Worm (Caenorhabditis elegans) whole organism, L2 larva: ENCODE measurements around the gene col-113.

ENCODE experiments used
- C34F6.9 ChIP-seq: fragments of 150-350 bp; optimal IDR thresholded peaks from 2 replicates; lab custom pipeline; 2014; ENCODE audit warnings: missing biosample characterization, missing genetic modification characterization
- Y55F3AM.14 ChIP-seq: fragments of 200-800 bp; sonication (Bioruptor generic); optimal IDR thresholded peaks from 2 replicates; lab custom pipeline; 2018; ENCODE audit warnings: mild to moderate bottlenecking, missing genetic modification characterization, missing compliant biosample characterization
- ZK546.5 ChIP-seq: sonication (generic microtip); optimal IDR thresholded peaks from 2 replicates; lab custom pipeline; 2017; ENCODE audit warnings: missing biosample characterization, missing genetic modification characterization
- alr-1 ChIP-seq: fragments of 150-350 bp; optimal IDR thresholded peaks from 2 replicates; lab custom pipeline; 2014; ENCODE audit warnings: missing biosample characterization, missing genetic modification characterization
- blmp-1 ChIP-seq: sonication (generic microtip); optimal IDR thresholded peaks from 2 replicates; lab custom pipeline; 2017; ENCODE audit warnings: missing genetic modification characterization, mild to moderate bottlenecking, missing compliant biosample characterization, antibody characterized with exemption, moderate library complexity; ENCODE audit not compliant: insufficient read depth
- ceh-16 ChIP-seq: fragments of 150-350 bp; optimal IDR thresholded peaks from 2 replicates; lab custom pipeline; 2014; ENCODE audit warnings: missing biosample characterization, missing genetic modification characterization
- crh-2 ChIP-seq: sonication (generic microtip); optimal IDR thresholded peaks from 2 replicates; lab custom pipeline; 2017; ENCODE audit warnings: missing biosample characterization, missing genetic modification characterization
- fos-1 ChIP-seq: fragments of 150-350 bp; optimal IDR thresholded peaks from 2 replicates; lab custom pipeline; 2014; ENCODE audit warnings: missing biosample characterization, missing genetic modification characterization
- gmeb-1 ChIP-seq: fragments of 150-350 bp; optimal IDR thresholded peaks from 2 replicates; lab custom pipeline; 2014; ENCODE audit warnings: missing biosample characterization, missing genetic modification characterization
- lin-11 ChIP-seq: fragments of 150-350 bp; sonication (generic microtip); optimal IDR thresholded peaks from 2 replicates; lab custom pipeline; 2014; ENCODE audit warnings: missing biosample characterization, missing genetic modification characterization, inconsistent platforms, mixed read lengths
- lin-13 ChIP-seq: fragments of 150-350 bp; optimal IDR thresholded peaks from 2 replicates; lab custom pipeline; 2014; ENCODE audit warnings: missing biosample characterization, missing genetic modification reagents, missing genetic modification characterization
- lin-39 ChIP-seq: fragments of 150-350 bp; optimal IDR thresholded peaks from 2 replicates; lab custom pipeline; 2014; ENCODE audit warnings: missing biosample characterization, missing genetic modification reagents, missing genetic modification characterization
- lsy-2 ChIP-seq, 2 experiments: fragments of 150-350 bp in 1 of 2; sonication (generic microtip) in 1 of 2; optimal IDR thresholded peaks; 2 replicates each; lab custom pipeline; 2014 to 2017; ENCODE audit warnings: missing biosample characterization in 2 of 2, missing genetic modification characterization in 2 of 2
- mab-5 ChIP-seq: fragments of 150-350 bp; optimal IDR thresholded peaks from 2 replicates; lab custom pipeline; 2014; ENCODE audit warnings: missing biosample characterization, missing genetic modification characterization
- mbf-1 ChIP-seq: sonication (generic microtip); optimal IDR thresholded peaks from 2 replicates; lab custom pipeline; 2017; ENCODE audit warnings: missing biosample characterization, missing genetic modification characterization
- mdl-1 ChIP-seq, 2 experiments: fragments of 150-350 bp in 1 of 2; sonication (generic microtip) in 1 of 2; optimal IDR thresholded peaks; 2 replicates each; lab custom pipeline; 2017; ENCODE audit warnings: missing biosample characterization in 2 of 2, missing genetic modification characterization in 2 of 2
- nhr-11 ChIP-seq: fragments of 150-350 bp; optimal IDR thresholded peaks from 2 replicates; lab custom pipeline; 2014; ENCODE audit warnings: missing biosample characterization, missing genetic modification characterization
- nhr-12 ChIP-seq: fragments of 150-350 bp; optimal IDR thresholded peaks from 2 replicates; lab custom pipeline; 2014; ENCODE audit warnings: missing biosample characterization, missing genetic modification characterization
- nhr-129 ChIP-seq: fragments of 150-350 bp; optimal IDR thresholded peaks from 2 replicates; lab custom pipeline; 2014; ENCODE audit warnings: missing biosample characterization, missing genetic modification characterization
- nhr-23 ChIP-seq: fragments of 150-350 bp; optimal IDR thresholded peaks from 2 replicates; lab custom pipeline; 2014; ENCODE audit warnings: missing biosample characterization, missing genetic modification reagents, missing genetic modification characterization
- peb-1 ChIP-seq: fragments of 150-350 bp; optimal IDR thresholded peaks from 2 replicates; lab custom pipeline; 2014; ENCODE audit warnings: missing biosample characterization, missing genetic modification characterization
- sem-4 ChIP-seq: fragments of 150-350 bp; optimal IDR thresholded peaks from 2 replicates; lab custom pipeline; 2014; ENCODE audit warnings: missing biosample characterization, missing genetic modification reagents, missing genetic modification characterization
- skn-1 ChIP-seq: sonication (generic microtip); optimal IDR thresholded peaks from 2 replicates; lab custom pipeline; 2017; ENCODE audit warnings: missing biosample characterization, missing genetic modification characterization
- snpc-4 ChIP-seq: fragments of 150-350 bp; optimal IDR thresholded peaks from 2 replicates; lab custom pipeline; 2014; ENCODE audit warnings: missing biosample characterization, missing genetic modification characterization
- unc-55 ChIP-seq: fragments of 150-350 bp; sonication (generic microtip); optimal IDR thresholded peaks from 3 replicates; lab custom pipeline; 2014; ENCODE audit warnings: missing biosample characterization, missing genetic modification reagents, missing genetic modification characterization
- zag-1 ChIP-seq: fragments of 150-350 bp; optimal IDR thresholded peaks from 2 replicates; lab custom pipeline; 2014; ENCODE audit warnings: missing biosample characterization, missing genetic modification characterization

The col-113 gene

DNA sequence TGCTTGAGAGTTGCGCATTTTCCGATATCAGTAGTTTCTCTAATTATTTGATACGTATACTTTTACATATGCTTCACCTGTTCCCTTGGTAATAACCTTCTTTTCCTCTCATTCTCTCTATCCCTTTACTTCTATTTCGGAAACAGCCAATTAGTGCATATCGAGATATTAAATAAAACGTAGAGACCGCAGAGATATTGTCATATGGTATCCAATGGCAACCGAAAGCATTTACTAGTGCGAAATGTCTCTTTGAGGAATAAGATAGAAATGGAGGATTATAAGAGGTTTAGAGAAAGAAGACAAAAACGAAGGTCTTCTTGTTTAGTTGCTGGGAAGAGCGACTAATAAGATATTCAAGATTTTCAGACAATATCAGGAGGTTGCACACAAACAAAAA is 4.0 kb upstream of the col-113 start, which contains the start of gene maph-9:
TSS of gene maph-9 (plus strand) at position 273 of the 400 bp plus-strand sequence.
- TF ChIP-seq C34F6.9 (tag; lab: Kevin White, UChicago) (peak; percentile 33), sem-4 (tag; lab: Kevin White, UChicago) (no peak)

DNA sequence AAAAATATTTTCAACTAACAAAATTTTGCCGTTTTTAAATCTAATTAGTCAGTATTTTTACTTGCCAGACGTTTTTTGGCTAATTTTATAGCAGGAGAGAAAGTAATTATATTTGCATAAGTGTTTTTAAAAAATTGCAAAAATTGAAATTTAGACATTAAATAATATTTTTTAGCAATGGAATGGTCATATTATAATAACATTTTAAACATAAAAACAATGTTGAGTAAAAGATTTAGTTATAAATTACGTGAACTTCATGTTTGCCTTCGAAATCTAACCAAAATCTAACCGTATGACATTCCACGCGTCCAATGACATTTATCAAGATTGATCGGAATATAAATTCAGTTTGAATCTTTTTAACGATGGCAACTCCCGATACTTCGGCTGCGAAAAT is 2.0 kb upstream of the col-113 start, which contains the start of gene C34D4.2:
TSS of gene C34D4.2 (plus strand) at position 301 of the 400 bp plus-strand sequence.
- no peak for TF ChIP-seq snpc-4 (tag; lab: Kevin White, UChicago)
- TF ChIP-seq alr-1 = no peak
- TF ChIP-seq nhr-11 (tag; lab: Kevin White, UChicago) = no peak
- no peak for TF ChIP-seq skn-1 (tag; lab: Kevin White, UChicago)
- TF ChIP-seq Y55F3AM.14 = no peak
- TF ChIP-seq gmeb-1 (tag; lab: Kevin White, UChicago) = no peak
- no peak for TF ChIP-seq nhr-23 (tag; lab: Kevin White, UChicago)
- TF ChIP-seq blmp-1 (tag; lab: Kevin White, UChicago) = no peak

DNA sequence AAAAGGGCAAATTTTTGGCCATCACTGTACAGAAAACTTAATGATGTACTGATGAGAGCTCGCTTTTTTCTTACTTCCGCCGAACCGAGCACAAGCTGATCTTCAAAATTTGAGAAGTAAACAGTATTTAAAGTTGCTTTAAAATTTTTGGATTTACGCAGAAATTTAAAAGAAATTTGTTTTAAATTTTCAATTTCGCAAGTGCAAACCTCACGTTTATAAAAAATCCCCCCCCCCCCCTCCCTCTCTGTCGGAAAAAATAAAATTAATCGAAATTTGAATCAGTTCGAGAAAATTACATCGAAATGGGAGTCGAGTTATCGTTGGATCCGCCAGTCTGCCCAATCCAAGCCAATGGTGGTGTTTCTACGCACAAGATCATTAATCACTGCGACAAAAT is 1.1 kb upstream of the col-113 start, which contains the start of gene C34D4.3:
TSS of gene C34D4.3 (plus strand) at position 301 of the 400 bp plus-strand sequence.
- TF ChIP-seq peb-1 (tag; lab: Kevin White, UChicago) (no peak), zag-1 (tag; lab: Kevin White, UChicago) (no peak), lin-39 (no peak), blmp-1 (tag; lab: Kevin White, UChicago) (no peak), nhr-23 (tag; lab: Kevin White, UChicago) (no peak), nhr-11 (tag; lab: Kevin White, UChicago) (no peak), nhr-12 (no peak), lin-11 (tag; lab: Kevin White, UChicago) (no peak), lin-13 (GFP tag; lab: Kevin White, UChicago) (no peak)

DNA sequence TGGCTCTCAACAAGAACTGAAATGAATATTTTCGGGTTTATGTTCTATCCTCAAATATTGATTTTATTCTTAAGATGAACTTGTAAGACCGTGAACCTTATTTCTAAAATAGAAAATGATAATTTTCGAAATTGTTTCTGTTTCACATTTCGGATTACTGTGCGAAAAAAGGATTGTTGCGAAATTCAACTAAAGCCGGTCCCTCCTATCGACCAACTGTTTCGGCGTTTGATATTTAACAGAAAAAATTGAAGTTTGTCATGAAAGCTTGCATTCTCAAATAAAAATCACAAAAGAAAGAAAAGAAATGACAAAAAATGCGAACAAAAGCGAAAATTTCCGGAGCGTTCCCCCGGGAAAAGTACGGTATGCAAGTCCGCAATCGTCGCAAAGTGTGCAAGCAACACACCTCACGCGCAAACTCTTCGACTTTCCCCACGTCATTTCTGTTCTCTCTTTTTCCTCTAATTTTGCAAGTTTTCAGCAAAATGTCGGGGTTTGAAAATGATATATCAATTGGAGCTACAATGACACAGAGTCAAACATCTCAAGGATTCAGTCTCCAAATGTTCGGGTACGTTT is 3.2 kb downstream of the col-113 start, which contains the start of gene C34D4.4:
TSS of gene C34D4.4 (plus strand) at position 342 of the 582 bp plus-strand sequence.
- no peak for TF ChIP-seq mab-5 (tag; lab: Kevin White, UChicago)
- TF ChIP-seq nhr-129 (tag; lab: Kevin White, UChicago) = peak; percentile 21
- peak; percentile 69 for TF ChIP-seq unc-55 (GFP tag; lab: Kevin White, UChicago)
- TF ChIP-seq C34F6.9 (tag; lab: Kevin White, UChicago) = peak; percentile 68
- no peak for TF ChIP-seq ZK546.5 (tag; lab: Kevin White, UChicago)
- TF ChIP-seq gmeb-1 (tag; lab: Kevin White, UChicago) = peak; percentile 28
- TF ChIP-seq crh-2 (tag; lab: Kevin White, UChicago) = peak; percentile 54
- TF ChIP-seq lin-11 (tag; lab: Kevin White, UChicago) = no peak
- peak; percentile 85 to 97 for TF ChIP-seq lsy-2 (tag; optimal IDR thresholded peaks at IDR 0.05; lab: Kevin White, UChicago)

DNA sequence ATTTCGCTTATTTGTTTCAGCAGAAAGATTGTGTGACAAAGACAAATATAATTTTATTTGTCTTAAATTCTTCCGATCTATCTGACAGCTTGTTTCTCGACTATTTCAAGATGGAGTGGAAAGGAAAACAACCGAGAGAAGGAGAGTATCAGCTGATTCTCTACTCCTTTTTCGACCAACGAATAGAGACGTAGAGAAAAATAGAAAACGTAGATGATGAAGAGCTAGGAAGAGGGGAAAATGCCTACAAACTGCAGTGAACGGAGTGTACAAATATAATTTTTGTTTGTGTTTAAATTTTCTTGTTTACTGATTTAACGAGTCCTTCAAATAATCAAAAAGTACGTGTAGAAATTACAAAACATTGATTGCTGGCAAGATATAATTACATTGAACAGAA is 4.6 kb downstream of the col-113 start:
- TF ChIP-seq crh-2 (tag; lab: Kevin White, UChicago) = peak; percentile 30
- no peak for TF ChIP-seq mbf-1 (tag; lab: Kevin White, UChicago)
- TF ChIP-seq fos-1 (tag; lab: Kevin White, UChicago) = peak; percentile 25
- TF ChIP-seq ceh-16 = no peak
- TF ChIP-seq C34F6.9 (tag; lab: Kevin White, UChicago) = peak; percentile 56
- no peak for TF ChIP-seq lin-39
- TF ChIP-seq nhr-129 (tag; lab: Kevin White, UChicago) = peak; percentile 61
- TF ChIP-seq Y55F3AM.14 = no peak
- TF ChIP-seq lsy-2 (tag; optimal IDR thresholded peaks at IDR 0.05; lab: Kevin White, UChicago) = peak in 1 of 2 experiments; percentile 55
- TF ChIP-seq unc-55 (GFP tag; lab: Kevin White, UChicago) = peak; percentile 51

DNA sequence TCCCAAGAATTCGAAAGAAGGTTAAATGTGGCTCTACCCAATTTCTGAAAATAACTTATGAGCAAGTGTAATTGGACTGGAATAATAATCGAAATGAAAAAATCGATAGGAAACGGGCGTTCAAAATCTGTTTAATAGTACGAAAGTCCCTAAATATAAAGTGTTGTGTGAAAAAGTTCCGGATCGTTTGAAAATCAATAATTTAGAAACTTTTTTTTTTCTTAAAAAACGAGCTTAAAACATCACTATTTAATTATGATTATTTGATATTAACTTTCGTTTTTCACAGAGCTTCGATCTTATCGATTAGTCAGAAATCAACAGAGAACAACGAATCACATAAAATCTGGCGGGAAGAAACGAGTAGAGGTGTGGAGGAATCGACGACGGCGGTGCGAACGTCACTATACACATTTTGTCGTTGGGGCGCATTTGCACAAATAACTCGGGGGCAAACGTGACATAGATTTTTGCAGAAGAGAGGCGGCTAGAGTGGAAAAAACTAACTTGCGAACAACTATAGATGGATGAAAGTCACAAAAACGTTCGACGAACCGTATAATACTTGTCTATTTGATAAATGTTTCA is 7.5 kb downstream of the col-113 start, which contains the start of gene hecd-1:
TSS of gene hecd-1 (minus strand) at position 51 of the 588 bp plus-strand sequence.
- TF ChIP-seq blmp-1 (tag; lab: Kevin White, UChicago) (no peak), mdl-1 (tag; optimal IDR thresholded peaks at IDR 0.05; lab: Kevin White, UChicago) (no peak), nhr-129 (tag; lab: Kevin White, UChicago) (peak; percentile 56), fos-1 (tag; lab: Kevin White, UChicago) (no peak), lin-39 (no peak), crh-2 (tag; lab: Kevin White, UChicago) (peak; percentile 30)
- TF ChIP-seq, all 48 proteins: peak for 2
